Fruit fly (Drosophila melanogaster) whole organism, prepupa: ENCODE data around the gene CG42846.

Experiments used
- dsx ChIP-seq: fragments of 200-800 bp; optimal IDR thresholded peaks from 3 replicates; lab custom pipeline; 2019; ENCODE audit warnings: missing biosample characterization, mild to moderate bottlenecking, missing genetic modification characterization, moderate library complexity; ENCODE audit not compliant: poor library complexity, severe bottlenecking
- vri ChIP-seq: fragments of 200-800 bp; sonication (Bioruptor generic); optimal IDR thresholded peaks from 3 replicates; lab custom pipeline; 2016; ENCODE audit warnings: missing biosample characterization, mild to moderate bottlenecking, missing genetic modification characterization

- no peak for TF ChIP-seq dsx (GFP tag; lab: Kevin White, UChicago)
- TF ChIP-seq vri (GFP tag; lab: Kevin White, UChicago), result no peak
These were observed 35.7 kb upstream of the CG42846 start, which contains the start of gene miple1 for dm6 chr3L:267083-267482.
